Worm (Caenorhabditis elegans) whole organism, mixed stage, embryonic: ENCODE measurements around the gene rab-6.1.

Experiments used
- M03D4.4 ChIP-seq: sonication (generic microtip); optimal IDR thresholded peaks from 2 replicates; lab custom pipeline; 2017; ENCODE audit warnings: mild to moderate bottlenecking, missing genetic modification characterization, missing compliant biosample characterization
- bed-3 ChIP-seq: fragments of 200-800 bp; sonication (Bioruptor generic); optimal IDR thresholded peaks from 3 replicates; lab custom pipeline; 2018; ENCODE audit warnings: mild to moderate bottlenecking, missing genetic modification characterization, moderate library complexity, missing compliant biosample characterization
- blmp-1 ChIP-seq: fragments of 150-350 bp; optimal IDR thresholded peaks from 2 replicates; lab custom pipeline; 2014; ENCODE audit warnings: missing biosample characterization, missing genetic modification characterization
- ceh-39 ChIP-seq: fragments of 150-350 bp; optimal IDR thresholded peaks from 2 replicates; lab custom pipeline; 2014; ENCODE audit warnings: missing biosample characterization, missing genetic modification characterization
- ceh-43 ChIP-seq: fragments of 200-800 bp; sonication (Bioruptor generic); optimal IDR thresholded peaks from 2 replicates; lab custom pipeline; 2018; ENCODE audit warnings: mild to moderate bottlenecking, missing genetic modification characterization, moderate library complexity, missing compliant biosample characterization
- ceh-83 ChIP-seq: fragments of 200-800 bp; sonication (Bioruptor generic); optimal IDR thresholded peaks from 2 replicates; lab custom pipeline; 2018; ENCODE audit warnings: mild to moderate bottlenecking, missing genetic modification characterization, missing compliant biosample characterization
- ces-1 ChIP-seq: fragments of 150-350 bp; optimal IDR thresholded peaks from 2 replicates; lab custom pipeline; 2014; ENCODE audit warnings: missing biosample characterization, missing genetic modification reagents, missing genetic modification characterization
- cnd-1 ChIP-seq: fragments of 200-800 bp; sonication (Bioruptor generic); optimal IDR thresholded peaks from 2 replicates; lab custom pipeline; 2018; ENCODE audit warnings: mild to moderate bottlenecking, missing genetic modification characterization, missing compliant biosample characterization
- drap-1 ChIP-seq: fragments of 200-800 bp; sonication (Bioruptor generic); optimal IDR thresholded peaks from 3 replicates; lab custom pipeline; 2018; ENCODE audit warnings: mild to moderate bottlenecking, missing genetic modification characterization, missing compliant biosample characterization
- elt-1 ChIP-seq: sonication (generic microtip); optimal IDR thresholded peaks from 2 replicates; lab custom pipeline; 2017; ENCODE audit warnings: missing genetic modification characterization, mild to moderate bottlenecking, missing compliant biosample characterization, antibody characterized with exemption, moderate library complexity, borderline replicate concordance; ENCODE audit not compliant: insufficient read depth
- elt-3 ChIP-seq: fragments of 150-350 bp; optimal IDR thresholded peaks from 2 replicates; lab custom pipeline; 2014; ENCODE audit warnings: missing biosample characterization, missing genetic modification characterization
- flh-1 ChIP-seq: fragments of 200-800 bp; sonication (Bioruptor generic); optimal IDR thresholded peaks from 2 replicates; lab custom pipeline; 2018; ENCODE audit warnings: mild to moderate bottlenecking, missing genetic modification characterization, moderate library complexity, missing compliant biosample characterization
- ham-2 ChIP-seq: fragments of 200-800 bp; sonication (Bioruptor generic); optimal IDR thresholded peaks from 2 replicates; lab custom pipeline; 2018; ENCODE audit warnings: mild to moderate bottlenecking, missing genetic modification characterization, missing compliant biosample characterization
- hlh-1 ChIP-seq: fragments of 150-350 bp; optimal IDR thresholded peaks from 2 replicates; lab custom pipeline; 2014; ENCODE audit warnings: missing biosample characterization, missing genetic modification reagents, missing genetic modification characterization
- lin-13 ChIP-seq: fragments of 150-350 bp; optimal IDR thresholded peaks from 2 replicates; lab custom pipeline; 2014; ENCODE audit warnings: missing biosample characterization, missing genetic modification characterization
- lin-32 ChIP-seq: fragments of 200-800 bp; sonication (Bioruptor generic); optimal IDR thresholded peaks from 2 replicates; lab custom pipeline; 2018; ENCODE audit warnings: mild to moderate bottlenecking, missing genetic modification characterization, missing compliant biosample characterization
- lsy-2 ChIP-seq: fragments of 150-350 bp; optimal IDR thresholded peaks from 2 replicates; lab custom pipeline; 2014; ENCODE audit warnings: missing biosample characterization, missing genetic modification characterization
- mab-5 ChIP-seq: fragments of 150-350 bp; optimal IDR thresholded peaks from 2 replicates; lab custom pipeline; 2014; ENCODE audit warnings: missing biosample characterization, missing genetic modification characterization
- mls-2 ChIP-seq: sonication (generic microtip); optimal IDR thresholded peaks from 2 replicates; lab custom pipeline; 2016; ENCODE audit warnings: mild to moderate bottlenecking, missing genetic modification characterization, moderate library complexity, missing compliant biosample characterization
- nhr-12 ChIP-seq: fragments of 150-350 bp; optimal IDR thresholded peaks from 2 replicates; lab custom pipeline; 2014; ENCODE audit warnings: missing biosample characterization, missing genetic modification characterization
- nhr-2 ChIP-seq: fragments of 150-350 bp; optimal IDR thresholded peaks from 2 replicates; lab custom pipeline; 2014; ENCODE audit warnings: missing biosample characterization, missing genetic modification characterization
- nhr-237 ChIP-seq: fragments of 150-350 bp; optimal IDR thresholded peaks from 2 replicates; lab custom pipeline; 2014; ENCODE audit warnings: missing biosample characterization, missing genetic modification characterization
- nhr-28 ChIP-seq: fragments of 150-350 bp; optimal IDR thresholded peaks from 2 replicates; lab custom pipeline; 2014; ENCODE audit warnings: missing biosample characterization, missing genetic modification characterization
- nhr-76 ChIP-seq: sonication (generic microtip); optimal IDR thresholded peaks from 2 replicates; lab custom pipeline; 2017; ENCODE audit warnings: missing biosample characterization, missing genetic modification characterization
- pha-4 ChIP-seq: fragments of 150-350 bp; optimal IDR thresholded peaks from 2 replicates; lab custom pipeline; 2018; ENCODE audit warnings: missing biosample characterization, missing genetic modification reagents, missing genetic modification characterization
- sem-2 ChIP-seq: fragments of 200-800 bp; sonication (Bioruptor generic); optimal IDR thresholded peaks from 2 replicates; lab custom pipeline; 2018; ENCODE audit warnings: mild to moderate bottlenecking, missing genetic modification characterization, missing compliant biosample characterization
- snpc-4 ChIP-seq: fragments of 150-350 bp; optimal IDR thresholded peaks from 2 replicates; lab custom pipeline; 2014; ENCODE audit warnings: missing biosample characterization, missing genetic modification characterization
- sptf-1 ChIP-seq: sonication (generic microtip); optimal IDR thresholded peaks from 2 replicates; lab custom pipeline; 2017; ENCODE audit warnings: mild to moderate bottlenecking, missing genetic modification characterization, moderate library complexity, missing compliant biosample characterization
- tbx-8 ChIP-seq: fragments of 200-800 bp; sonication (Bioruptor generic); optimal IDR thresholded peaks from 2 replicates; lab custom pipeline; 2018; ENCODE audit warnings: mild to moderate bottlenecking, missing genetic modification characterization, moderate library complexity, missing compliant biosample characterization
- unc-39 ChIP-seq: fragments of 150-350 bp; optimal IDR thresholded peaks from 2 replicates; lab custom pipeline; 2014; ENCODE audit warnings: missing biosample characterization, missing genetic modification characterization
- unc-62 ChIP-seq: fragments of 150-350 bp; optimal IDR thresholded peaks from 2 replicates; lab custom pipeline; 2014; ENCODE audit warnings: missing biosample characterization, missing genetic modification reagents, missing genetic modification characterization
- zip-8 ChIP-seq: fragments of 150-350 bp; optimal IDR thresholded peaks from 2 replicates; lab custom pipeline; 2014; ENCODE audit warnings: missing biosample characterization, missing genetic modification characterization
- ztf-11 ChIP-seq: fragments of 150-350 bp; optimal IDR thresholded peaks from 2 replicates; lab custom pipeline; 2014; ENCODE audit warnings: missing biosample characterization, missing genetic modification characterization

Gene rab-6.1

DNA sequence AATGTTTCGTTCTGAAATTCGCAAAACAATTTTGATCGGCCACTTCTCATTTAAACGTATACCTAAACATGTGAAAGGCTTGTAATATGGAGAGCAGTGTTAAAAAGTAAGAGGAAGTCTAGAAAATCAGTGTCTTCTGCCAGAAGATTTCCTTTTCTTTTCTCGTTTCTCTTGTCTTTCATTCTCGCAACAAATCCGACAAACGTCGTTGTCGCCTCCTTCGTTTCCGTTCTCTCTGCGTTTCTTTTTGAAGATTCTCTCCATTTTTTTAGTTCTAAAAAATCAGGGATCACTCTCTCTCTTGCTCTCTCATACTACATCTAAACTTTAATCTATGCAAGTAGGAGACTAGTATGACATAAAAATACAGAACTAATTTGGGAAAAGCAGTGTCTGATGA, 41.5 kb upstream of the rab-6.1 start:
- TF ChIP-seq cnd-1 (tag; lab: Kevin White, UChicago) (no peak), ces-1 (no peak), lsy-2 (tag; lab: Kevin White, UChicago) (no peak), unc-62 (GFP tag; lab: Kevin White, UChicago) (no peak), flh-1 (GFP tag; lab: Kevin White, UChicago) (no peak), ham-2 (GFP tag; lab: Kevin White, UChicago) (no peak), unc-39 (tag; lab: Kevin White, UChicago) (no peak), mls-2 (no peak), lin-32 (GFP tag; lab: Kevin White, UChicago) (no peak), nhr-28 (tag; lab: Kevin White, UChicago) (no peak), ceh-43 (GFP tag; lab: Kevin White, UChicago) (no peak), pha-4 (no peak), hlh-1 (no peak), tbx-8 (no peak), sptf-1 (tag; lab: Kevin White, UChicago) (no peak), ceh-83 (no peak), nhr-12 (tag; lab: Kevin White, UChicago) (no peak), zip-8 (no peak)
- TF ChIP-seq, all 35 proteins: peak for 0

DNA sequence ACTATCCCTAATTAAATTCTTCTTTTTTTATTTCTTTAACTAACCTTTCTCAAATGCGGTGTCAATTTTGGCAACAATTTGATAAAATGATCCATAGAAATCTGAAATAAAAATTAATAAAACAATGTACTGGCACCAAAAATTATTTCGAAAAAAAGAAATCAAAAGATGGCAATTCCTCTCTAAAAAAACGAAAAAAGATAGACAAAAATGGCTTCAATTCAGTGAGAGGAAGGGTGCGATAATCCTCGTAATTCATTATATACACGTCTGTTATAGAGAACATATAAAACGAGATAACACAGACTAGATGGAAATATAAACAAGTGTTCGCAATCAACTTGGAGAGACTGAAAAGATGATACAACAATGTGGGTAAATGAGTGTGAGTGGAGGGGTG, 40.1 kb upstream of the rab-6.1 start, which contains the start of gene R107.2:
R107.2 (minus strand) TSS at position 101 of the 400 bp plus-strand sequence.
- TF ChIP-seq lsy-2 (tag; lab: Kevin White, UChicago) (no peak), nhr-76 (no peak), lin-32 (GFP tag; lab: Kevin White, UChicago) (no peak), ceh-83 (no peak), hlh-1 (no peak), flh-1 (GFP tag; lab: Kevin White, UChicago) (no peak), unc-62 (GFP tag; lab: Kevin White, UChicago) (no peak), drap-1 (GFP tag; lab: Kevin White, UChicago) (no peak)

DNA sequence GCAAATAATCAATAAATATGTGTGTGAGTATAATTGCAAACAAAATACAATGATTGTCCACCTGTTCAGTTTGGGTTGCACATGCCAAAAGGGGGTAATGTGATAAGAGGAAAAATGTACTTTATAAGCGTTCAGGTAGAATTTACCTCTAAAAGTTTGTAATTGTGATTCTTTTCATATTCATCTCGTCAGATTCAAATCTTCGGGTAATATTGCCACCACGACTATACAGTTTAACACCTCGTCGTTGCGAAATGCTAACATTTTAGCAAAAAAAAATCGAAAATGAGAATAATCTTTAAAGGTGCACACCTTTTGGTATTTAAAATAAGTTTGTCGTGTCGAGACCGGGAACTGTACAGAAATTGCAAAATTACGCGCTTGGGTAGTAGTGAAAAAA, 37.4 kb upstream of the rab-6.1 start, which contains the start of gene nac-2:
nac-2 (minus strand) TSS at position 101 of the 400 bp plus-strand sequence.
- TF ChIP-seq lsy-2 (tag; lab: Kevin White, UChicago) (no peak), mab-5 (no peak), hlh-1 (no peak), ztf-11 (tag; lab: Kevin White, UChicago) (no peak), nhr-12 (tag; lab: Kevin White, UChicago) (no peak), unc-62 (GFP tag; lab: Kevin White, UChicago) (no peak), sptf-1 (tag; lab: Kevin White, UChicago) (no peak), zip-8 (no peak), unc-39 (tag; lab: Kevin White, UChicago) (no peak), bed-3 (no peak), flh-1 (GFP tag; lab: Kevin White, UChicago) (no peak), cnd-1 (tag; lab: Kevin White, UChicago) (no peak), snpc-4 (tag; lab: Kevin White, UChicago) (no peak), mls-2 (no peak), M03D4.4 (no peak), elt-3 (tag; lab: Kevin White, UChicago) (no peak), ceh-43 (GFP tag; lab: Kevin White, UChicago) (no peak), ceh-83 (no peak), nhr-76 (no peak)

DNA sequence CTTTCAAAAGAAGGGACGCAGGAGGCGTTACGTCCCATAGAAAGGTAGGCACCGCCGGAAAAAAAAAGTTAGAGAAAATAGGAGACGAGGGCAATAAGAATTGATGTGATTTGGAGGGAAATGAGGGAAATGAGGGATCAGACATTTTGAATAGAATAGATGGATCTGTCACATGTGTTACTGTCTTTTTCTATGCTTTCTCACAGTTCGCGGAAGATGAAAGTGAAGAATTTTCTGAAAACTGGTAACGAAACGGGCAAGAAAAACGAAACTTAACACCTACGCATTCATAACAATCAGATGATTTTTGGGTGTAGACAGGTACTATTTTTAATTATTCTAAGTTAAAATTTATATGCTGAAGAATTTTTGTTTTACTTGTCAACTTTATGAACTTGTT, 31.9 kb upstream of the rab-6.1 start, which contains the start of gene R107.9:
R107.9 (plus strand) TSS at position 301 of the 400 bp plus-strand sequence.
- TF ChIP-seq zip-8 (no peak), lin-13 (no peak), sptf-1 (tag; lab: Kevin White, UChicago) (no peak), nhr-237 (tag; lab: Kevin White, UChicago) (no peak), cnd-1 (tag; lab: Kevin White, UChicago) (no peak), ham-2 (GFP tag; lab: Kevin White, UChicago) (no peak), elt-3 (tag; lab: Kevin White, UChicago) (no peak), nhr-76 (no peak), hlh-1 (no peak), ces-1 (no peak), unc-39 (tag; lab: Kevin White, UChicago) (no peak), nhr-28 (tag; lab: Kevin White, UChicago) (no peak)
- TF ChIP-seq, all 35 proteins: peak for 0

DNA sequence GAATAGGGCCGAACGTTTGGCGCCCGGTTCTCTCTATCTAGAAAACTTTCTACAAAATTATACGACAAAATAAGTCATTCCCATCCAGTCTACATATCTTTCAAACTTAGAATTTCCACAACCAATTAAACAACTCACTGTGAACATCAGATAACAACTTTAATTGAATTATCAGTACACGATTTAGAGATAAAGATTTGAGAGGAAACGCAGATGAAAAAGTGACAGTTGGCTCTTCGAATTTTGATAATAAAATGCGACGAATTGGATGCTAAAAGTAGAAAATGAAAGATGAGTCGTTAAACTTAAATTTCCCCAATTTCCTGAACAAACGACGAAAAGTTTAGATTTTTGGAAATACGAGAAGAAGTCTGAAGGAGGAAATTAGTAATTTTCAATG, 29.3 kb upstream of the rab-6.1 start:
- TF ChIP-seq M03D4.4: no peak
- no peak for TF ChIP-seq pha-4
- no peak for TF ChIP-seq nhr-2 (tag; lab: Kevin White, UChicago)
- TF ChIP-seq elt-3 (tag; lab: Kevin White, UChicago): no peak
- no peak for TF ChIP-seq unc-39 (tag; lab: Kevin White, UChicago)
- no peak for TF ChIP-seq elt-1
- TF ChIP-seq cnd-1 (tag; lab: Kevin White, UChicago): no peak
- TF ChIP-seq ces-1: no peak
- no peak for TF ChIP-seq lin-32 (GFP tag; lab: Kevin White, UChicago)
- TF ChIP-seq blmp-1: no peak
- TF ChIP-seq sem-2 (GFP tag; lab: Kevin White, UChicago): no peak
- TF ChIP-seq lsy-2 (tag; lab: Kevin White, UChicago): no peak
- TF ChIP-seq lin-13: no peak
- TF ChIP-seq nhr-237 (tag; lab: Kevin White, UChicago): no peak
- no peak for TF ChIP-seq bed-3
- no peak for TF ChIP-seq ztf-11 (tag; lab: Kevin White, UChicago)
- TF ChIP-seq ceh-39 (tag; lab: Kevin White, UChicago): no peak
- no peak for TF ChIP-seq nhr-12 (tag; lab: Kevin White, UChicago)
- TF ChIP-seq zip-8: no peak
- TF ChIP-seq nhr-28 (tag; lab: Kevin White, UChicago): no peak
